Fruit fly (Drosophila melanogaster) whole organism, embryonic: ENCODE data around the gene MED14.

ENCODE experiments used
- Awh ChIP-seq: fragments of 200-800 bp; sonication (Bioruptor generic); IDR thresholded peaks from 2 replicates; pipeline ENCODE4, ENCODE4 v1.3.6; 2022; ENCODE audit warnings: missing biosample characterization, missing genetic modification characterization
- B-H2 ChIP-seq: fragments of 200-800 bp; sonication (Bioruptor generic); optimal IDR thresholded peaks from 2 replicates; lab custom pipeline; 2018; ENCODE audit warnings: missing biosample characterization, mild to moderate bottlenecking, missing genetic modification characterization
- BEAF-32 ChIP-seq: fragments of 200-800 bp; sonication (Bioruptor generic); optimal IDR thresholded peaks from 3 replicates; lab custom pipeline; 2017; ENCODE audit warnings: missing biosample characterization, missing genetic modification characterization, mild to moderate bottlenecking, moderate library complexity, missing genetic modification reagents
- CG12104 ChIP-seq: fragments of 200-800 bp; sonication (Bioruptor generic); optimal IDR thresholded peaks from 3 replicates; lab custom pipeline; 2016; ENCODE audit warnings: missing biosample characterization, missing genetic modification characterization
- CG14667 ChIP-seq: fragments of 200-800 bp; sonication (Bioruptor generic); IDR thresholded peaks from 2 replicates; pipeline ENCODE4 v1.3.6; 2022; ENCODE audit warnings: missing biosample characterization, missing genetic modification characterization
- CG15269 ChIP-seq: fragments of 200-800 bp; sonication (Bioruptor generic); optimal IDR thresholded peaks from 2 replicates; lab custom pipeline; 2018; ENCODE audit warnings: missing biosample characterization, mild to moderate bottlenecking, missing genetic modification characterization, moderate library complexity
- CG17385 ChIP-seq: fragments of 200-800 bp; sonication (Bioruptor generic); optimal IDR thresholded peaks from 3 replicates; lab custom pipeline; 2018; ENCODE audit warnings: missing biosample characterization, mild to moderate bottlenecking, missing genetic modification characterization
- CG18599 ChIP-seq: fragments of 200-800 bp; sonication (Bioruptor generic); optimal IDR thresholded peaks from 3 replicates; lab custom pipeline; 2017; ENCODE audit warnings: missing biosample characterization, missing genetic modification characterization, mild to moderate bottlenecking, moderate library complexity, missing genetic modification reagents
- CG2889 ChIP-seq: fragments of 200-800 bp; sonication (Bioruptor generic); IDR thresholded peaks from 3 replicates; pipeline ENCODE4 v1.3.6; 2022; ENCODE audit warnings: missing biosample characterization, missing genetic modification characterization
- CG30403 ChIP-seq: fragments of 200-800 bp; sonication (Bioruptor generic); optimal IDR thresholded peaks from 3 replicates; lab custom pipeline; 2016; ENCODE audit warnings: missing biosample characterization, missing genetic modification characterization
- CG31441 ChIP-seq: fragments of 200-800 bp; sonication (Bioruptor generic); IDR thresholded peaks from 2 replicates; pipeline ENCODE4 v1.3.6; 2022; ENCODE audit warnings: missing biosample characterization, missing genetic modification characterization
- CG33557 ChIP-seq: fragments of 200-800 bp; sonication (Bioruptor generic); optimal IDR thresholded peaks from 2 replicates; lab custom pipeline; 2019; ENCODE audit warnings: missing biosample characterization, mild to moderate bottlenecking, missing genetic modification characterization, moderate library complexity
- CG43689 ChIP-seq: fragments of 200-800 bp; sonication (Bioruptor generic); IDR thresholded peaks from 2 replicates; pipeline ENCODE4 v1.3.6; 2022; ENCODE audit warnings: missing biosample characterization, missing genetic modification characterization
- CG4854 ChIP-seq: fragments of 200-800 bp; sonication (Bioruptor generic); optimal IDR thresholded peaks from 2 replicates; lab custom pipeline; 2016; ENCODE audit warnings: missing biosample characterization, missing genetic modification characterization, inconsistent platforms
- CG6272 ChIP-seq: fragments of 200-800 bp; sonication (Bioruptor generic); IDR thresholded peaks from 2 replicates; pipeline ENCODE4 v1.3.6; 2022; ENCODE audit warnings: missing biosample characterization, missing genetic modification characterization
- CG6791 ChIP-seq: fragments of 200-800 bp; sonication (Bioruptor generic); IDR thresholded peaks from 3 replicates; pipeline ENCODE4 v1.3.6; 2022; ENCODE audit warnings: missing biosample characterization, missing genetic modification characterization; ENCODE audit not compliant: partially characterized antibody
- CG6854 ChIP-seq: fragments of 200-800 bp; sonication (Bioruptor generic); optimal IDR thresholded peaks from 3 replicates; lab custom pipeline; 2017; ENCODE audit warnings: missing biosample characterization, mild to moderate bottlenecking, missing genetic modification characterization
- CG7963 ChIP-seq: fragments of 200-800 bp; sonication (Bioruptor generic); IDR thresholded peaks from 3 replicates; pipeline ENCODE4 v1.3.6; 2022; ENCODE audit warnings: missing biosample characterization, missing genetic modification characterization; ENCODE audit not compliant: partially characterized antibody
- CG9437 ChIP-seq: fragments of 200-800 bp; sonication (Bioruptor generic); optimal IDR thresholded peaks from 2 replicates; lab custom pipeline; 2018; ENCODE audit warnings: missing biosample characterization, mild to moderate bottlenecking, missing genetic modification characterization
- CG9876 ChIP-seq: fragments of 200-800 bp; sonication (Bioruptor generic); optimal IDR thresholded peaks from 2 replicates; lab custom pipeline; 2016; ENCODE audit warnings: missing biosample characterization, missing genetic modification characterization
- CG9932 ChIP-seq: fragments of 200-800 bp; sonication (Bioruptor generic); IDR thresholded peaks from 2 replicates; pipeline ENCODE4 v1.3.6; 2022; ENCODE audit warnings: missing biosample characterization, missing genetic modification characterization
- Camta ChIP-seq: fragments of 200-800 bp; sonication (Bioruptor generic); optimal IDR thresholded peaks from 2 replicates; lab custom pipeline; 2016; ENCODE audit warnings: missing biosample characterization, missing genetic modification characterization
- Chrac-16 ChIP-seq: fragments of 200-800 bp; sonication (Bioruptor generic); optimal IDR thresholded peaks from 3 replicates; lab custom pipeline; 2016; ENCODE audit warnings: missing biosample characterization, missing genetic modification characterization
- Dfd ChIP-seq, 2 experiments: fragments of >200 bp; optimal IDR thresholded peaks; 2 replicates each; lab custom pipeline; 2017; ENCODE audit warnings: missing biosample characterization in 2 of 2, missing genetic modification characterization in 2 of 2
- Dll ChIP-seq: fragments of 200-800 bp; sonication (Bioruptor generic); IDR thresholded peaks from 4 replicates; pipeline ENCODE4 v1.3.6; 2022; ENCODE audit warnings: missing biosample characterization, missing genetic modification characterization; ENCODE audit not compliant: partially characterized antibody
- E2f1 ChIP-seq: fragments of 200-800 bp; sonication (Bioruptor generic); IDR thresholded peaks from 2 replicates; pipeline ENCODE4 v1.3.6; 2022; ENCODE audit warnings: missing biosample characterization, missing genetic modification characterization
- ERR ChIP-seq: fragments of 200-800 bp; sonication (Bioruptor generic); optimal IDR thresholded peaks from 2 replicates; lab custom pipeline; 2016; ENCODE audit warnings: missing biosample characterization, missing genetic modification characterization
- HLH3B ChIP-seq: fragments of 200-800 bp; sonication (Bioruptor generic); IDR thresholded peaks from 2 replicates; pipeline ENCODE4 v1.3.6; 2022; ENCODE audit warnings: missing biosample characterization, missing genetic modification characterization
- Myb ChIP-seq: fragments of 200-800 bp; sonication (Bioruptor generic); optimal IDR thresholded peaks from 2 replicates; lab custom pipeline; 2016; ENCODE audit warnings: missing biosample characterization, missing genetic modification characterization
- Opbp ChIP-seq: fragments of 200-800 bp; sonication (Bioruptor generic); IDR thresholded peaks from 3 replicates; pipeline ENCODE4 v1.3.6; 2022; ENCODE audit warnings: missing biosample characterization, missing genetic modification characterization; ENCODE audit not compliant: partially characterized antibody
- Rfx ChIP-seq: fragments of 200-800 bp; sonication (Bioruptor generic); IDR thresholded peaks from 2 replicates; pipeline ENCODE4 v1.3.6; 2022; ENCODE audit warnings: missing biosample characterization, missing genetic modification characterization
- Scr ChIP-seq: fragments of 200-800 bp; sonication (Bioruptor generic); IDR thresholded peaks from 2 replicates; pipeline ENCODE4 v1.3.6; 2022; ENCODE audit warnings: missing biosample characterization, missing genetic modification characterization; ENCODE audit not compliant: partially characterized antibody
- bab2 ChIP-seq: fragments of 200-800 bp; sonication (Bioruptor generic); optimal IDR thresholded peaks from 2 replicates; lab custom pipeline; 2016; ENCODE audit warnings: missing biosample characterization, missing genetic modification characterization
- bowl ChIP-seq: fragments of 200-800 bp; sonication (Bioruptor generic); IDR thresholded peaks from 2 replicates; pipeline ENCODE4 v1.3.6; 2022; ENCODE audit warnings: missing biosample characterization, missing genetic modification characterization
- corto ChIP-seq: fragments of 200-800 bp; sonication (Bioruptor generic); optimal IDR thresholded peaks from 2 replicates; lab custom pipeline; 2016; ENCODE audit warnings: missing biosample characterization, mild to moderate bottlenecking, missing genetic modification characterization, moderate library complexity
- da ChIP-seq: fragments of 200-800 bp; sonication (Bioruptor generic); optimal IDR thresholded peaks from 2 replicates; lab custom pipeline; 2016; ENCODE audit warnings: missing biosample characterization, missing genetic modification characterization
- eyg ChIP-seq: fragments of 200-800 bp; sonication (Bioruptor generic); optimal IDR thresholded peaks from 3 replicates; lab custom pipeline; 2016; ENCODE audit warnings: missing biosample characterization, missing genetic modification characterization
- fd102C ChIP-seq: fragments of 200-800 bp; sonication (Bioruptor generic); optimal IDR thresholded peaks from 2 replicates; lab custom pipeline; 2018; ENCODE audit warnings: missing biosample characterization, mild to moderate bottlenecking, missing genetic modification characterization, moderate library complexity
- gcm2 ChIP-seq: fragments of 200-800 bp; sonication (Bioruptor generic); optimal IDR thresholded peaks from 2 replicates; lab custom pipeline; 2016; ENCODE audit warnings: missing biosample characterization, missing genetic modification characterization
- lbe ChIP-seq: fragments of 200-800 bp; sonication (Bioruptor generic); optimal IDR thresholded peaks from 2 replicates; lab custom pipeline; 2016; ENCODE audit warnings: missing biosample characterization, mild to moderate bottlenecking, missing genetic modification characterization
- lmd ChIP-seq: fragments of 200-800 bp; sonication (Bioruptor generic); IDR thresholded peaks from 2 replicates; pipeline ENCODE4 v1.3.6; 2022; ENCODE audit warnings: missing biosample characterization, missing genetic modification characterization
- maf-S ChIP-seq: fragments of 200-800 bp; sonication (Bioruptor generic); optimal IDR thresholded peaks from 2 replicates; lab custom pipeline; 2016; ENCODE audit warnings: missing biosample characterization, missing genetic modification characterization
- otp ChIP-seq: fragments of 200-800 bp; sonication (Bioruptor generic); IDR thresholded peaks from 3 replicates; pipeline ENCODE4, ENCODE4 v1.3.6; 2022; ENCODE audit warnings: missing biosample characterization, missing genetic modification characterization
- pfk ChIP-seq: fragments of 200-800 bp; sonication (Bioruptor generic); optimal IDR thresholded peaks from 2 replicates; lab custom pipeline; 2018; ENCODE audit warnings: missing biosample characterization, mild to moderate bottlenecking, missing genetic modification characterization, moderate library complexity
- pros ChIP-seq: fragments of 200-800 bp; sonication (Bioruptor generic); optimal IDR thresholded peaks from 3 replicates; lab custom pipeline; 2019; ENCODE audit warnings: missing biosample characterization, mild to moderate bottlenecking, missing genetic modification characterization, moderate library complexity
- slp2 ChIP-seq: fragments of 200-800 bp; sonication (Bioruptor generic); optimal IDR thresholded peaks from 2 replicates; lab custom pipeline; 2016; ENCODE audit warnings: missing biosample characterization, missing genetic modification characterization
- sna ChIP-seq: fragments of 200-800 bp; sonication (Bioruptor generic); IDR thresholded peaks from 2 replicates; pipeline ENCODE4 v1.3.6; 2022; ENCODE audit warnings: missing biosample characterization, missing genetic modification characterization; ENCODE audit not compliant: partially characterized antibody
- sqz ChIP-seq: fragments of 200-800 bp; sonication (Bioruptor generic); optimal IDR thresholded peaks from 3 replicates; lab custom pipeline; 2018; ENCODE audit warnings: missing biosample characterization, mild to moderate bottlenecking, missing genetic modification characterization
- tap ChIP-seq: fragments of 200-800 bp; optimal IDR thresholded peaks from 3 replicates; lab custom pipeline; 2019; ENCODE audit warnings: missing biosample characterization, mild to moderate bottlenecking, missing genetic modification characterization, moderate library complexity
- vnd ChIP-seq: fragments of 200-800 bp; sonication (Bioruptor generic); IDR thresholded peaks from 3 replicates; pipeline ENCODE4 v1.3.6; 2022; ENCODE audit warnings: missing biosample characterization, missing genetic modification characterization; ENCODE audit not compliant: partially characterized antibody
- wdn ChIP-seq: fragments of 200-800 bp; sonication (Bioruptor generic); IDR thresholded peaks from 2 replicates; pipeline ENCODE4 v1.3.6; 2022; ENCODE audit warnings: missing biosample characterization, missing genetic modification characterization

The MED14 gene

DNA sequence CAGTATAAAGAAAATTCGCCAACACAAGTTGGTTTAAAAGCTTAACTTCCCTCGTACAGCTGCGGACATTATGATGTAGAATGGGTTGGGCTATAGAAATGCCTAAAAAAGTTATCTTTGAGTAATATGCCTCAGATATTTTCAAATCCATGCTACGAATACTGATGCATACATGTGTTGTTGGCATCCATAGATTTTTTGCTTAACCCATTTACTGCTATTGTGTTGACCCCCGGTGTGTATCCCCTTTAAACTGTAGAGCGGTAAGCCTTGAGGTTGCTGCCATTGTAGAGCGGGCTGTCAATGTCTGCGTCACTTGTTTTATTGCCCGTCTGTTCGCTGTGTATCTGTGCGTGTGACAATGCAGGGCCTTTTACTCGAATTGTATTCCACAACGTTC, 40.1 kb upstream of the MED14 start (continued):
- TF ChIP-seq pros = no peak
- 0 out of 2 replicates have a peak, but pooled peaks have one; percentile 25 for TF ChIP-seq bowl (GFP tag; lab: Robert Waterston, UW)
- TF ChIP-seq CG2889 (GFP tag; lab: Robert Waterston, UW) = peak; percentile 56; the same call in 1 of the 3 replicates
- peak; percentile 78 for TF ChIP-seq corto (GFP tag; lab: Kevin White, UChicago)
- peak; percentile 65; the same call in 1 of the 2 replicates for TF ChIP-seq CG31441
- no peak for TF ChIP-seq da
- TF ChIP-seq HLH3B (GFP tag; lab: Robert Waterston, UW) = peak; percentile 82
- TF ChIP-seq Chrac-16 (GFP tag; lab: Kevin White, UChicago) = peak; percentile 65
- no peak for TF ChIP-seq Scr (GFP tag; lab: Robert Waterston, UW)
- TF ChIP-seq Opbp (GFP tag; lab: Robert Waterston, UW) = no peak
- peak; percentile 37 for TF ChIP-seq CG9876 (GFP tag; lab: Kevin White, UChicago)
- peak; percentile 52 for TF ChIP-seq CG6854 (GFP tag; lab: Kevin White, UChicago)
- TF ChIP-seq wdn = peak; percentile 64; the same call in 1 of the 2 replicates
- TF ChIP-seq fd102C (GFP tag; lab: Kevin White, UChicago) = no peak
- TF ChIP-seq CG6272 = peak; percentile 59
- TF ChIP-seq CG9932 = peak; percentile 65
- peak; percentile 51 for TF ChIP-seq CG43689 (GFP tag; lab: Robert Waterston, UW)
- no peak for TF ChIP-seq CG6791
- TF ChIP-seq sna (GFP tag; lab: Robert Waterston, UW) = no peak
- TF ChIP-seq BEAF-32 (GFP tag; lab: Kevin White, UChicago) = no peak
- peak; percentile 79 for TF ChIP-seq otp (GFP tag; lab: Robert Waterston, UW)
- TF ChIP-seq maf-S (GFP tag; lab: Kevin White, UChicago) = peak; percentile 67
- TF ChIP-seq lmd (GFP tag; lab: Robert Waterston, UW) = peak; percentile 80
- peak; percentile 70 for TF ChIP-seq CG30403 (GFP tag; lab: Kevin White, UChicago)
- peak; percentile 52 for TF ChIP-seq E2f1
- TF ChIP-seq CG4854 (GFP tag; lab: Kevin White, UChicago) = peak; percentile 43
- no peak for TF ChIP-seq Dll (GFP tag; lab: Robert Waterston, UW)
- peak; percentile 62 for TF ChIP-seq slp2 (GFP tag; lab: Kevin White, UChicago)
- TF ChIP-seq Rfx = peak; percentile 80
- TF ChIP-seq CG12104 (GFP tag; lab: Kevin White, UChicago) = no peak
- TF ChIP-seq CG9437 (GFP tag; lab: Kevin White, UChicago) = peak; percentile 54
- no peak for TF ChIP-seq pfk
- no peak for TF ChIP-seq eyg (GFP tag; lab: Kevin White, UChicago)
- peak; percentile 60 for TF ChIP-seq Camta
- TF ChIP-seq vnd (GFP tag; lab: Robert Waterston, UW) = no peak
- TF ChIP-seq ERR (GFP tag; lab: Kevin White, UChicago) = peak; percentile 67
- peak; percentile 62 for TF ChIP-seq CG14667 (GFP tag; lab: Robert Waterston, UW)
- TF ChIP-seq gcm2 = peak; percentile 44
- peak; percentile 80 for TF ChIP-seq CG18599
- no peak for TF ChIP-seq CG33557
- peak; percentile 60 for TF ChIP-seq Myb (GFP tag; lab: Kevin White, UChicago)
- peak; percentile 87 for TF ChIP-seq CG15269 (tag; lab: Kevin White, UChicago)
- TF ChIP-seq sqz (GFP tag; lab: Kevin White, UChicago) = no peak
- peak; percentile 61 for TF ChIP-seq CG17385 (GFP tag; lab: Kevin White, UChicago)
- no peak for TF ChIP-seq CG7963
- TF ChIP-seq Awh (GFP tag; lab: Robert Waterston, UW) = peak; percentile 79
- TF ChIP-seq bab2 (GFP tag; lab: Kevin White, UChicago) = peak; percentile 63
- TF ChIP-seq lbe (GFP tag; lab: Kevin White, UChicago) = peak; percentile 88
- TF ChIP-seq B-H2 (GFP tag; lab: Kevin White, UChicago) = no peak
- peak; percentile 70 for TF ChIP-seq tap (tag; lab: Kevin White, UChicago)
- TF ChIP-seq Dfd (GFP tag; optimal IDR thresholded peaks at IDR 0.05; lab: Kevin White, UChicago) = no peak
